Worm (Caenorhabditis elegans) whole organism, L2 larva: ENCODE measurements around the gene C05D11.13.

ENCODE experiments used
- C34F6.9 ChIP-seq: fragments of 150-350 bp; optimal IDR thresholded peaks from 2 replicates; lab custom pipeline; 2014; ENCODE audit warnings: missing biosample characterization, missing genetic modification characterization
- F13H6.1 ChIP-seq: sonication (generic microtip); optimal IDR thresholded peaks from 2 replicates; lab custom pipeline; 2016; ENCODE audit warnings: missing genetic modification characterization, missing compliant biosample characterization
- R02D3.7 ChIP-seq: fragments of 150-350 bp; optimal IDR thresholded peaks from 2 replicates; lab custom pipeline; 2014; ENCODE audit warnings: missing biosample characterization, missing genetic modification characterization
- Y55F3AM.14 ChIP-seq: fragments of 200-800 bp; sonication (Bioruptor generic); optimal IDR thresholded peaks from 2 replicates; lab custom pipeline; 2018; ENCODE audit warnings: mild to moderate bottlenecking, missing genetic modification characterization, missing compliant biosample characterization
- alr-1 ChIP-seq: fragments of 150-350 bp; optimal IDR thresholded peaks from 2 replicates; lab custom pipeline; 2014; ENCODE audit warnings: missing biosample characterization, missing genetic modification characterization
- ama-1 ChIP-seq: fragments of 150-350 bp; optimal IDR thresholded peaks from 2 replicates; lab custom pipeline; 2018; ENCODE audit warnings: inconsistent platforms
- ceh-16 ChIP-seq: fragments of 150-350 bp; optimal IDR thresholded peaks from 2 replicates; lab custom pipeline; 2014; ENCODE audit warnings: missing biosample characterization, missing genetic modification characterization
- ceh-82 ChIP-seq: fragments of 150-350 bp; optimal IDR thresholded peaks from 2 replicates; lab custom pipeline; 2014; ENCODE audit warnings: missing biosample characterization, missing genetic modification characterization
- crh-2 ChIP-seq: sonication (generic microtip); optimal IDR thresholded peaks from 2 replicates; lab custom pipeline; 2017; ENCODE audit warnings: missing biosample characterization, missing genetic modification characterization
- egl-27 ChIP-seq: sonication (generic microtip); optimal IDR thresholded peaks from 3 replicates; lab custom pipeline; 2017; ENCODE audit warnings: missing biosample characterization, missing genetic modification reagents, missing genetic modification characterization
- elt-1 ChIP-seq: fragments of 150-350 bp; optimal IDR thresholded peaks from 2 replicates; lab custom pipeline; 2014; ENCODE audit warnings: missing biosample characterization, missing genetic modification characterization
- elt-3 ChIP-seq: sonication (generic microtip); optimal IDR thresholded peaks from 2 replicates; lab custom pipeline; 2017; ENCODE audit warnings: missing biosample characterization, missing genetic modification characterization
- gmeb-1 ChIP-seq: fragments of 150-350 bp; optimal IDR thresholded peaks from 2 replicates; lab custom pipeline; 2014; ENCODE audit warnings: missing biosample characterization, missing genetic modification characterization
- lin-11 ChIP-seq: fragments of 150-350 bp; sonication (generic microtip); optimal IDR thresholded peaks from 2 replicates; lab custom pipeline; 2014; ENCODE audit warnings: missing biosample characterization, missing genetic modification characterization, inconsistent platforms, mixed read lengths
- lin-13 ChIP-seq: fragments of 150-350 bp; optimal IDR thresholded peaks from 2 replicates; lab custom pipeline; 2014; ENCODE audit warnings: missing biosample characterization, missing genetic modification reagents, missing genetic modification characterization
- lin-39 ChIP-seq: fragments of 150-350 bp; optimal IDR thresholded peaks from 2 replicates; lab custom pipeline; 2014; ENCODE audit warnings: missing biosample characterization, missing genetic modification reagents, missing genetic modification characterization
- lsy-2 ChIP-seq, 2 experiments: fragments of 150-350 bp in 1 of 2; sonication (generic microtip) in 1 of 2; optimal IDR thresholded peaks; 2 replicates each; lab custom pipeline; 2014 to 2017; ENCODE audit warnings: missing biosample characterization in 2 of 2, missing genetic modification characterization in 2 of 2
- mbf-1 ChIP-seq: sonication (generic microtip); optimal IDR thresholded peaks from 2 replicates; lab custom pipeline; 2017; ENCODE audit warnings: missing biosample characterization, missing genetic modification characterization
- nhr-10 ChIP-seq: sonication (generic microtip); optimal IDR thresholded peaks from 2 replicates; lab custom pipeline; 2017; ENCODE audit warnings: missing biosample characterization, missing genetic modification characterization
- nhr-11 ChIP-seq: fragments of 150-350 bp; optimal IDR thresholded peaks from 2 replicates; lab custom pipeline; 2014; ENCODE audit warnings: missing biosample characterization, missing genetic modification characterization
- nhr-12 ChIP-seq: fragments of 150-350 bp; optimal IDR thresholded peaks from 2 replicates; lab custom pipeline; 2014; ENCODE audit warnings: missing biosample characterization, missing genetic modification characterization
- nhr-129 ChIP-seq: fragments of 150-350 bp; optimal IDR thresholded peaks from 2 replicates; lab custom pipeline; 2014; ENCODE audit warnings: missing biosample characterization, missing genetic modification characterization
- nhr-21 ChIP-seq: fragments of 150-350 bp; optimal IDR thresholded peaks from 2 replicates; lab custom pipeline; 2014; ENCODE audit warnings: missing biosample characterization, missing genetic modification characterization
- nhr-23 ChIP-seq: fragments of 150-350 bp; optimal IDR thresholded peaks from 2 replicates; lab custom pipeline; 2014; ENCODE audit warnings: missing biosample characterization, missing genetic modification reagents, missing genetic modification characterization
- nhr-237 ChIP-seq: fragments of 150-350 bp; optimal IDR thresholded peaks from 2 replicates; lab custom pipeline; 2014; ENCODE audit warnings: missing biosample characterization, missing genetic modification characterization
- nhr-25 ChIP-seq: fragments of 150-350 bp; sonication (generic microtip); optimal IDR thresholded peaks from 3 replicates; lab custom pipeline; 2014; ENCODE audit warnings: missing biosample characterization, missing genetic modification characterization
- nhr-6 ChIP-seq: fragments of 150-350 bp; optimal IDR thresholded peaks from 2 replicates; lab custom pipeline; 2014; ENCODE audit warnings: missing biosample characterization, missing genetic modification characterization
- peb-1 ChIP-seq: fragments of 150-350 bp; optimal IDR thresholded peaks from 2 replicates; lab custom pipeline; 2014; ENCODE audit warnings: missing biosample characterization, missing genetic modification characterization
- sem-4 ChIP-seq: fragments of 150-350 bp; optimal IDR thresholded peaks from 2 replicates; lab custom pipeline; 2014; ENCODE audit warnings: missing biosample characterization, missing genetic modification reagents, missing genetic modification characterization
- skn-1 ChIP-seq: sonication (generic microtip); optimal IDR thresholded peaks from 2 replicates; lab custom pipeline; 2017; ENCODE audit warnings: missing biosample characterization, missing genetic modification characterization
- sma-3 ChIP-seq: sonication (generic microtip); optimal IDR thresholded peaks from 2 replicates; lab custom pipeline; 2016; ENCODE audit warnings: missing genetic modification reagents, missing genetic modification characterization, missing compliant biosample characterization
- sma-9 ChIP-seq, 2 experiments: fragments of 150-350 bp in 1 of 2; sonication (generic microtip) in 1 of 2; optimal IDR thresholded peaks; 2 replicates each; lab custom pipeline; 2014 to 2016; ENCODE audit warnings: missing genetic modification characterization in 2 of 2, mild to moderate bottlenecking in 1 of 2, missing biosample characterization in 1 of 2, missing compliant biosample characterization in 1 of 2, missing genetic modification reagents in 1 of 2, moderate library complexity in 1 of 2
- snpc-4 ChIP-seq: fragments of 150-350 bp; optimal IDR thresholded peaks from 2 replicates; lab custom pipeline; 2014; ENCODE audit warnings: missing biosample characterization, missing genetic modification characterization
- unc-39 ChIP-seq: fragments of 150-350 bp; optimal IDR thresholded peaks from 2 replicates; lab custom pipeline; 2014; ENCODE audit warnings: missing biosample characterization, missing genetic modification characterization
- unc-55 ChIP-seq: fragments of 150-350 bp; sonication (generic microtip); optimal IDR thresholded peaks from 3 replicates; lab custom pipeline; 2014; ENCODE audit warnings: missing biosample characterization, missing genetic modification reagents, missing genetic modification characterization
- ztf-4 ChIP-seq: fragments of 150-350 bp; optimal IDR thresholded peaks from 2 replicates; lab custom pipeline; 2014; ENCODE audit warnings: missing biosample characterization, missing genetic modification characterization

C05D11.13 gene

DNA sequence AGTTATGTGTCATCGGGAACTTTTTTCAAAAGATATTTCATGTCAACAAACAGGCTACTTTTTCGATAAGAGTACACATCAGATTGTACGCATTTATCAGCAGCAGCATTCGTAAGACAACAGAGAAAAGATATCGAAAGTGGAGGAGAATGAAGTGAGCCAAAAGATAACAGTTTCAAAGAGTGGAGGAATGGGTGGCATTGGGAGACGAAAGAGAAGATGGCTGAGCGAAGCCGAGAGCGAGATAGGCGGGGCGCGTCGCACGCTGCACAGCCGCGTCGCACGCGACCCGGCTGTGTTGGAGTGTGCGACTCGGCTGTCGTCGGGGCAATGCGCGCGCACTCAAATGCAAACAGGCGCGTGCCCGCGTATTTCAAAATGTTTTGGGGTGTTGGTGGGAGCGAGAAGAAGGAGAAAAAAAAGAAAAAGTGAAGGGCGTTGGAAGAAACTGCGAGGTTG, 19.8 kb upstream of the C05D11.13 start (continued):
- TF ChIP-seq mbf-1 (tag; lab: Kevin White, UChicago) (no peak), nhr-10 (tag; lab: Kevin White, UChicago) (no peak), skn-1 (tag; lab: Kevin White, UChicago) (no peak), lin-39 (tag; lab: Kevin White, UChicago) (no peak), R02D3.7 (no peak), nhr-11 (tag; lab: Kevin White, UChicago) (no peak), nhr-12 (tag; lab: Kevin White, UChicago) (no peak), nhr-25 (no peak), nhr-21 (peak; percentile 86), nhr-23 (tag; lab: Kevin White, UChicago) (no peak), elt-1 (no peak), unc-39 (tag; lab: Kevin White, UChicago) (no peak), alr-1 (tag; lab: Kevin White, UChicago) (no peak), Y55F3AM.14 (GFP tag; lab: Kevin White, UChicago) (peak; percentile 89), C34F6.9 (tag; lab: Kevin White, UChicago) (peak; percentile 79), egl-27 (tag; lab: Kevin White, UChicago) (no peak)

DNA sequence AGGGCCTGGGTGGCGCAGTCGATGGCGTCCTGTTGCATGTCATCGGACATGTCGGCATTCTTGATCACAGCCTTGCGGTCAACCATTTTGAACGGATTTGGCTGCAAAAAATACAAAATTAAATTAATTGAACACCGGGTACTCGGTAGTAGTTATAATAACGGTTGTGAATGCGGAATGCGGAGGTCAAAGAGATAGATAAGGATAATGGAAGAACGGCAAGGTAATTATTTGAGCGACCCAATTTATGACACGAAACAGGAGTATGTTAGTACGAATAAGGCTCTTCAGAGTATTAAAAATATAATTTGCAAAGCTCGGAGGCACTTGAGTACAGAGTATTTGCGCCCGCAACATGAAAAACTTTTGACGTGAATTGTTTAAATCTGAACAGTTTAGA, 19.3 kb upstream of the C05D11.13 start, which contains the start of gene dlc-1:
TSS of gene dlc-1 (minus strand) at position 101 of the 400 bp plus-strand sequence.
- TF ChIP-seq lin-11 = no peak
- no peak for TF ChIP-seq nhr-21
- TF ChIP-seq ceh-16 (tag; lab: Kevin White, UChicago) = no peak
- TF ChIP-seq nhr-10 (tag; lab: Kevin White, UChicago) = no peak
- no peak for TF ChIP-seq sem-4 (tag; lab: Kevin White, UChicago)
- no peak for TF ChIP-seq unc-55 (GFP tag; lab: Kevin White, UChicago)
- no peak for TF ChIP-seq egl-27 (tag; lab: Kevin White, UChicago)
- no peak for TF ChIP-seq ztf-4 (tag; lab: Kevin White, UChicago)
- no peak for TF ChIP-seq snpc-4
- TF ChIP-seq elt-3 (tag; lab: Kevin White, UChicago) = no peak
- no peak for TF ChIP-seq skn-1 (tag; lab: Kevin White, UChicago)
- no peak for TF ChIP-seq nhr-12 (tag; lab: Kevin White, UChicago)
- TF ChIP-seq sma-3 (GFP tag; lab: Kevin White, UChicago) = no peak
- no peak for TF ChIP-seq nhr-129 (tag; lab: Kevin White, UChicago)
- no peak for TF ChIP-seq nhr-237 (tag; lab: Kevin White, UChicago)
- no peak for TF ChIP-seq gmeb-1 (tag; lab: Kevin White, UChicago)
- no peak for TF ChIP-seq sma-9 (GFP tag; optimal IDR thresholded peaks at IDR 0.05; lab: Kevin White, UChicago)
- no peak for TF ChIP-seq sma-9 (tag; optimal IDR thresholded peaks at IDR 0.05; lab: Kevin White, UChicago)
- TF ChIP-seq R02D3.7 = no peak
- no peak for TF ChIP-seq mbf-1 (tag; lab: Kevin White, UChicago)
- TF ChIP-seq, all 48 proteins: peak for 0

DNA sequence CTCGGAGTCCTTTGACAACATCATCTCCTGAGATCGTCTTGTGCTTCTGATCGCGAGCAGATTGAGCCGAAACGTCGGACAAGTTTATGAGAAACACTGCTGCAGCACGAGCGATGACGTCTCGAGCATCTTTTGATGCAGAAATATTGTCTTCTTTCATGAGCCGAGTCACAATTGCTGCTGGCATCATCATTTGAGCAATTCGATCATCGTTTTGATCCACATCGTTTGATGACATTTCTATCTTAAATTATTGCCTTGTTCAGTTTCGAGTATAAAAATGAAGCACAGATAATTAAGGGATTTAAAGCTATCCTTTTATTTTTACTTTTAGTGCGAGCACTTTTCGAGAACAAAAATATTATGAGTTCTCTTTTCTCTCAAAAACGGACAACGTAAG, 18.2 kb upstream of the C05D11.13 start, which contains the start of gene T26A5.8:
TSS of gene T26A5.8 (minus strand) at position 247 of the 400 bp plus-strand sequence.
- peak; percentile 25 for TF ChIP-seq nhr-129 (tag; lab: Kevin White, UChicago)
- TF ChIP-seq C34F6.9 (tag; lab: Kevin White, UChicago) = no peak
- TF ChIP-seq ztf-4 (tag; lab: Kevin White, UChicago) = peak; percentile 29
- peak; percentile 45 for TF ChIP-seq sma-3 (GFP tag; lab: Kevin White, UChicago)
- TF ChIP-seq peb-1 (tag; lab: Kevin White, UChicago) = no peak
- no peak for TF ChIP-seq sem-4 (tag; lab: Kevin White, UChicago)
- TF ChIP-seq ama-1 (lab: Kevin White, UChicago) = peak; percentile 56
- TF ChIP-seq lsy-2 (tag; optimal IDR thresholded peaks at IDR 0.05; lab: Kevin White, UChicago) = peak in 1 of 2 experiments; percentile 58
- TF ChIP-seq nhr-6 (tag; lab: Kevin White, UChicago) = peak; percentile 19
- TF ChIP-seq lin-13 (GFP tag; lab: Kevin White, UChicago) = peak; percentile 15
- no peak for TF ChIP-seq ceh-82 (tag; lab: Kevin White, UChicago)
- peak; percentile 10 for TF ChIP-seq crh-2
- TF ChIP-seq, all 48 proteins: peak for 8

DNA sequence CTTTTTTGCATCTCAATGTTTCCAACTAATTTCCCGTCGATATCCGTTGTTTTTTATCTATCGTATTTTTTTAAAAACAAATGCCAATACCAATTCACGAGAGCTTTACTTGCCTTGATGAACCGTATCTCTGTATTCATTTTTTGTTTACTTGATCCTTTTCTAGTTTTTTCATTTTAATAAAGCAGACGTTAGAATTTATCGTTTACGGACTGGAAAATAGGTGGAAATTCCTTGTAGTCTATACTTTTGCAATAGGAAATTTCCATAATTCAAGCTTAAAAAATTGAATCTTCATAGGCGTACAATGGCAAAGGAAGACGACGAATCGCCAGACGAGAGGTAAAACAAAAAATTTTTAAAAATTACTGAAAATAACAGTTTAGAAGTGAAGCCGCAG, 15.4 kb upstream of the C05D11.13 start, which contains the start of gene algn-1:
TSS of gene algn-1 (plus strand) at position 301 of the 400 bp plus-strand sequence.
- no peak for TF ChIP-seq nhr-129 (tag; lab: Kevin White, UChicago)
- no peak for TF ChIP-seq nhr-10 (tag; lab: Kevin White, UChicago)
- no peak for TF ChIP-seq R02D3.7
- TF ChIP-seq alr-1 (tag; lab: Kevin White, UChicago) = no peak
- TF ChIP-seq sma-3 (GFP tag; lab: Kevin White, UChicago) = no peak
- no peak for TF ChIP-seq sem-4 (tag; lab: Kevin White, UChicago)
- TF ChIP-seq F13H6.1 (tag; lab: Kevin White, UChicago) = no peak
- TF ChIP-seq crh-2 = no peak
- TF ChIP-seq elt-3 (tag; lab: Kevin White, UChicago) = no peak
- TF ChIP-seq lin-11 = no peak
- no peak for TF ChIP-seq unc-39 (tag; lab: Kevin White, UChicago)
